Worm (Caenorhabditis elegans) whole organism, L4 larva: ENCODE measurements around the gene ech-9.
A peak's percentile ranks its signal among the peaks of the same experiment; 100 is the strongest.

Experiments
- F10B5.3 ChIP-seq: sonication (generic microtip); optimal IDR thresholded peaks from 2 replicates; lab custom pipeline; 2016; ENCODE audit warnings: mild to moderate bottlenecking, missing genetic modification characterization, missing compliant biosample characterization
- F26F4.8 ChIP-seq: fragments of 200-800 bp; sonication (Bioruptor generic); conservative IDR thresholded peaks from 2 replicates; pipeline ENCODE4 v1.3.6; 2022; ENCODE audit warnings: missing genetic modification characterization, missing compliant biosample characterization
- R02D3.7 ChIP-seq: fragments of 150-350 bp; sonication (generic microtip); optimal IDR thresholded peaks from 3 replicates; lab custom pipeline; 2014; ENCODE audit warnings: missing biosample characterization, missing genetic modification characterization
- Y48G9A.11 ChIP-seq: fragments of 200-800 bp; sonication (Bioruptor generic); IDR thresholded peaks from 2 replicates; pipeline ENCODE4 v1.3.6; 2022; ENCODE audit warnings: missing genetic modification reagents, missing genetic modification characterization, missing compliant biosample characterization
- ZK337.2 ChIP-seq: fragments of 200-800 bp; sonication (Bioruptor generic); IDR thresholded peaks from 2 replicates; pipeline ENCODE4 v1.3.6; 2022; ENCODE audit warnings: missing genetic modification reagents, missing genetic modification characterization, missing compliant biosample characterization
- ama-1 ChIP-seq: fragments of 150-350 bp; optimal IDR thresholded peaks from 2 replicates; lab custom pipeline; 2014; ENCODE audit warnings: inconsistent platforms, mixed read lengths
- ceh-20 ChIP-seq: fragments of 200-800 bp; sonication (Bioruptor generic); IDR thresholded peaks from 2 replicates; pipeline ENCODE4 v1.3.6; 2022; ENCODE audit warnings: missing genetic modification reagents, missing genetic modification characterization, missing compliant biosample characterization
- ceh-62 ChIP-seq: sonication (generic microtip); optimal IDR thresholded peaks from 2 replicates; lab custom pipeline; 2017; ENCODE audit warnings: missing biosample characterization, missing genetic modification characterization
- ceh-82 ChIP-seq: sonication (generic microtip); optimal IDR thresholded peaks from 2 replicates; lab custom pipeline; 2017; ENCODE audit warnings: missing biosample characterization, missing genetic modification characterization
- cey-2 ChIP-seq: sonication (generic microtip); optimal IDR thresholded peaks from 3 replicates; lab custom pipeline; 2017; ENCODE audit warnings: missing genetic modification characterization, mild to moderate bottlenecking, missing compliant biosample characterization, antibody characterized with exemption, borderline replicate concordance; ENCODE audit not compliant: insufficient read depth
- dmd-6 ChIP-seq: fragments of 200-800 bp; sonication (Bioruptor generic); IDR thresholded peaks from 2 replicates; pipeline ENCODE4 v1.3.6; 2022; ENCODE audit warnings: missing genetic modification reagents, missing genetic modification characterization, missing compliant biosample characterization
- dmd-8 ChIP-seq: fragments of 200-800 bp; sonication (Bioruptor generic); IDR thresholded peaks from 2 replicates; pipeline ENCODE4 v1.3.6; 2022; ENCODE audit warnings: missing genetic modification characterization, missing compliant biosample characterization
- fkh-10 ChIP-seq: fragments of 150-350 bp; optimal IDR thresholded peaks from 2 replicates; lab custom pipeline; 2014; ENCODE audit warnings: missing biosample characterization, missing genetic modification reagents, missing genetic modification characterization
- gei-8 ChIP-seq: fragments of 200-800 bp; sonication (Bioruptor generic); optimal IDR thresholded peaks from 2 replicates; lab custom pipeline; 2018; ENCODE audit warnings: mild to moderate bottlenecking, missing genetic modification characterization, missing compliant biosample characterization
- hif-1 ChIP-seq, 2 experiments: sonication (generic microtip); optimal IDR thresholded peaks; 2 replicates each; lab custom pipeline; 2016 to 2017; ENCODE audit warnings: missing compliant biosample characterization in 2 of 2, missing genetic modification characterization in 2 of 2, missing genetic modification reagents in 2 of 2, missing genotype in 2 of 2, mild to moderate bottlenecking in 1 of 2
- jun-1 ChIP-seq: fragments of 150-350 bp; optimal IDR thresholded peaks from 2 replicates; lab custom pipeline; 2014; ENCODE audit warnings: missing biosample characterization, missing genetic modification reagents, missing genetic modification characterization
- lin-38 ChIP-seq: fragments of 200-800 bp; sonication (Bioruptor generic); IDR thresholded peaks from 2 replicates; pipeline ENCODE4 v1.3.6; 2022; ENCODE audit warnings: missing genetic modification reagents, missing genetic modification characterization, missing compliant biosample characterization
- madf-5 ChIP-seq, 2 experiments: fragments of 200-800 bp; sonication (Bioruptor generic); IDR thresholded peaks; 2 replicates each; pipeline ENCODE4 v1.3.6; 2022; ENCODE audit warnings: missing compliant biosample characterization in 2 of 2, missing genetic modification characterization in 2 of 2
- mdt-29 ChIP-seq: fragments of 200-800 bp; sonication (Bioruptor generic); IDR thresholded peaks from 2 replicates; pipeline ENCODE4 v1.3.6; 2022; ENCODE audit warnings: missing genetic modification reagents, missing genetic modification characterization, missing compliant biosample characterization
- mep-1 ChIP-seq: fragments of 150-350 bp; sonication (generic microtip); optimal IDR thresholded peaks from 3 replicates; lab custom pipeline; 2014; ENCODE audit warnings: missing biosample characterization, missing genetic modification characterization
- mes-2 ChIP-seq: sonication (generic microtip); optimal IDR thresholded peaks from 2 replicates; lab custom pipeline; 2016; ENCODE audit warnings: missing genotype, mild to moderate bottlenecking, missing genetic modification characterization, missing compliant biosample characterization; ENCODE audit not compliant: poor library complexity, severe bottlenecking
- mxl-2 ChIP-seq: fragments of 200-800 bp; sonication (Bioruptor generic); conservative IDR thresholded peaks from 2 replicates; pipeline ENCODE4 v1.3.6; 2022; ENCODE audit warnings: missing genetic modification reagents, missing genetic modification characterization, missing compliant biosample characterization
- nhr-11 ChIP-seq: fragments of 150-350 bp; optimal IDR thresholded peaks from 2 replicates; lab custom pipeline; 2014; ENCODE audit warnings: missing biosample characterization, missing genetic modification characterization
- nhr-111 ChIP-seq: fragments of 200-800 bp; sonication (Bioruptor generic); optimal IDR thresholded peaks from 2 replicates; lab custom pipeline; 2018; ENCODE audit warnings: mild to moderate bottlenecking, missing genetic modification characterization, missing compliant biosample characterization
- nhr-237 ChIP-seq: sonication (generic microtip); optimal IDR thresholded peaks from 2 replicates; lab custom pipeline; 2017; ENCODE audit warnings: missing biosample characterization, missing genetic modification characterization
- nhr-41 ChIP-seq: fragments of 200-800 bp; sonication (Bioruptor generic); IDR thresholded peaks from 2 replicates; pipeline ENCODE4 v1.3.6; 2022; ENCODE audit warnings: missing genetic modification reagents, missing genetic modification characterization, missing compliant biosample characterization
- nhr-48 ChIP-seq: sonication (generic microtip); optimal IDR thresholded peaks from 2 replicates; lab custom pipeline; 2016; ENCODE audit warnings: mild to moderate bottlenecking, missing genetic modification characterization, missing compliant biosample characterization
- nhr-76 ChIP-seq: fragments of 150-350 bp; optimal IDR thresholded peaks from 2 replicates; lab custom pipeline; 2014; ENCODE audit warnings: missing biosample characterization, missing genetic modification characterization
- php-3 ChIP-seq: fragments of 200-800 bp; sonication (Bioruptor generic); IDR thresholded peaks from 2 replicates; pipeline ENCODE4 v1.3.6; 2022; ENCODE audit warnings: missing genetic modification reagents, missing genetic modification characterization, missing compliant biosample characterization
- rbr-2 ChIP-seq: sonication (generic microtip); optimal IDR thresholded peaks from 2 replicates; lab custom pipeline; 2016; ENCODE audit warnings: missing genotype, missing genetic modification characterization, missing compliant biosample characterization
- set-16 ChIP-seq: fragments of 200-800 bp; sonication (Bioruptor generic); IDR thresholded peaks from 2 replicates; pipeline ENCODE4 v1.3.6; 2022; ENCODE audit warnings: missing genetic modification reagents, missing genetic modification characterization, missing compliant biosample characterization
- spr-3 ChIP-seq: fragments of 200-800 bp; sonication (Bioruptor generic); optimal IDR thresholded peaks from 2 replicates; lab custom pipeline; 2018; ENCODE audit warnings: mild to moderate bottlenecking, missing genetic modification characterization, missing compliant biosample characterization
- tag-97 ChIP-seq: fragments of 200-800 bp; sonication (Bioruptor generic); IDR thresholded peaks from 2 replicates; pipeline ENCODE4 v1.3.6; 2022; ENCODE audit warnings: missing genetic modification characterization, missing compliant biosample characterization
- tra-1 ChIP-seq: fragments of 200-800 bp; sonication (Bioruptor generic); IDR thresholded peaks from 2 replicates; pipeline ENCODE4 v1.3.6; 2022; ENCODE audit warnings: missing genetic modification reagents, missing genetic modification characterization, missing compliant biosample characterization
- unc-39 ChIP-seq: sonication (generic microtip); optimal IDR thresholded peaks from 2 replicates; lab custom pipeline; 2017; ENCODE audit warnings: missing biosample characterization, missing genetic modification characterization
- unc-62 ChIP-seq, 3 experiments: fragments of 150-350 bp in 1 of 3; sonication (generic microtip); optimal IDR thresholded peaks in 2 of 3; peaks in 1 of 3; 1 replicate in 1 of 3; 2 replicates in 2 of 3; lab custom pipeline; 2014 to 2017; ENCODE audit warnings: missing biosample characterization in 3 of 3, missing genetic modification characterization in 3 of 3, missing genetic modification reagents in 3 of 3, missing genotype in 1 of 3
- zfp-3 ChIP-seq: fragments of 200-800 bp; sonication (Bioruptor generic); conservative IDR thresholded peaks from 2 replicates; pipeline ENCODE4 v1.3.6; 2022; ENCODE audit warnings: missing genetic modification reagents, missing genetic modification characterization, missing compliant biosample characterization
- zip-2 ChIP-seq: fragments of 150-350 bp; optimal IDR thresholded peaks from 2 replicates; lab custom pipeline; 2014; ENCODE audit warnings: missing biosample characterization, missing genetic modification characterization

ech-9 gene

ce11 chrIV:10221187-10221586 is 13.9 kb downstream of the ech-9 start, which contains the start of gene tram-1:
TSS of gene tram-1 (minus strand) at chrIV:10221287.
- no peak for TF ChIP-seq nhr-48 (tag; lab: Kevin White, UChicago)
- TF ChIP-seq mdt-29, result no peak
- TF ChIP-seq ceh-82 (tag; lab: Kevin White, UChicago), result no peak
- TF ChIP-seq tra-1 (GFP tag; lab: Robert Waterston, UW), result no peak
- no peak for TF ChIP-seq php-3 (GFP tag; lab: Robert Waterston, UW)
- no peak for TF ChIP-seq mes-2 (tag; lab: Kevin White, UChicago)
- no peak for TF ChIP-seq tag-97 (GFP tag; lab: Robert Waterston, UW)
- no peak for TF ChIP-seq mep-1 (tag; lab: Kevin White, UChicago)
- no peak for TF ChIP-seq set-16 (GFP tag; lab: Robert Waterston, UW)
- TF ChIP-seq gei-8 (GFP tag; lab: Kevin White, UChicago), result no peak
- no peak for TF ChIP-seq zfp-3
- TF ChIP-seq unc-62 (GFP tag; optimal IDR thresholded peaks at IDR 0.05 in 1 of 2; lab: Kevin White, UChicago), result no peak
- TF ChIP-seq unc-62 (tag; optimal IDR thresholded peaks at IDR 0.05; lab: Kevin White, UChicago), result no peak
- TF ChIP-seq dmd-8, result no peak
- no peak for TF ChIP-seq unc-39 (tag; lab: Kevin White, UChicago)
- no peak for TF ChIP-seq nhr-41
- TF ChIP-seq R02D3.7 (tag; lab: Kevin White, UChicago), result no peak
- no peak for TF ChIP-seq ceh-20 (GFP tag; lab: Robert Waterston, UW)
- no peak for TF ChIP-seq ZK337.2 (GFP tag; lab: Robert Waterston, UW)
- TF ChIP-seq hif-1 (tag; optimal IDR thresholded peaks at IDR 0.05; lab: Kevin White, UChicago), result no peak
- TF ChIP-seq nhr-76 (tag; lab: Kevin White, UChicago), result no peak

ce11 chrIV:10219208-10219607 is 15.9 kb downstream of the ech-9 start, which contains the start of gene qns-1:
TSS of gene qns-1 (minus strand) at chrIV:10219308.
- TF ChIP-seq madf-5 (GFP tag; IDR thresholded peaks at IDR 0.05; lab: Robert Waterston, UW), result no peak
- TF ChIP-seq set-16 (GFP tag; lab: Robert Waterston, UW), result no peak
- TF ChIP-seq F10B5.3 (tag; lab: Kevin White, UChicago), result no peak
- TF ChIP-seq jun-1 (tag; lab: Kevin White, UChicago), result no peak
- TF ChIP-seq ceh-62 (tag; lab: Kevin White, UChicago), result no peak
- no peak for TF ChIP-seq F26F4.8 (GFP tag; lab: Robert Waterston, UW)

ce11 chrIV:10216704-10217296 is 18.3 kb downstream of the ech-9 start:
- TF ChIP-seq zfp-3, result 0 out of 2 replicates have a peak, but pooled peaks have one; percentile 47
- TF ChIP-seq lin-38 (GFP tag; lab: Robert Waterston, UW), result peak; percentile 19; the same call in 1 of the 2 replicates
- no peak for TF ChIP-seq nhr-11 (tag; lab: Kevin White, UChicago)
- TF ChIP-seq madf-5 (GFP tag; IDR thresholded peaks at IDR 0.05; lab: Robert Waterston, UW), result peak in 1 of 2 experiments; percentile 80; a peak in 1 of 4 replicates
- 0 out of 2 replicates have a peak, but pooled peaks have one; percentile 36 for TF ChIP-seq Y48G9A.11 (GFP tag; lab: Robert Waterston, UW)
- no peak for TF ChIP-seq nhr-111
- TF ChIP-seq zip-2 (tag; lab: Kevin White, UChicago), result no peak
- peak; percentile 98 for TF ChIP-seq set-16 (GFP tag; lab: Robert Waterston, UW)
- no peak for TF ChIP-seq rbr-2 (tag; lab: Kevin White, UChicago)
- no peak for TF ChIP-seq ama-1 (lab: Kevin White, UChicago)
- no peak for TF ChIP-seq fkh-10 (GFP tag; lab: Kevin White, UChicago)
- peak; percentile 35 for TF ChIP-seq spr-3 (GFP tag; lab: Kevin White, UChicago)

ce11 chrIV:10216078-10216477 is 19.1 kb downstream of the ech-9 start, which contains the start of gene col-124:
TSS of gene col-124 (plus strand) at chrIV:10216451.
- TF ChIP-seq mxl-2 (0 out of 2 replicates have a peak, but pooled peaks have one; percentile 9), cey-2 (tag; lab: Kevin White, UChicago) (peak; percentile 16), dmd-6 (GFP tag; lab: Robert Waterston, UW) (peak; percentile 56), nhr-237 (no peak), nhr-48 (tag; lab: Kevin White, UChicago) (peak; percentile 71)
